Fruit fly (Drosophila melanogaster) whole organism, wandering third instar larva: ENCODE data around the gene Hsc70-1.

Experiments used
- CG32264 ChIP-seq: fragments of 200-800 bp; sonication (Bioruptor generic); optimal IDR thresholded peaks from 2 replicates; lab custom pipeline; 2016; ENCODE audit warnings: missing biosample characterization, missing genetic modification characterization
- CrebA ChIP-seq: fragments of 200-800 bp; sonication (Bioruptor generic); optimal IDR thresholded peaks from 2 replicates; lab custom pipeline; 2016; ENCODE audit warnings: missing biosample characterization, mild to moderate bottlenecking, missing genetic modification characterization, borderline replicate concordance
- Dfd ChIP-seq: fragments of >200 bp; optimal IDR thresholded peaks from 2 replicates; lab custom pipeline; 2017; ENCODE audit warnings: missing biosample characterization, missing genetic modification characterization
- Dif ChIP-seq: fragments of 200-275, 200-300 bp; sonication (Bioruptor generic); optimal IDR thresholded peaks from 2 replicates; lab custom pipeline; 2018; ENCODE audit warnings: missing biosample characterization, missing genetic modification characterization; ENCODE audit not compliant: partially characterized antibody
- HLH106 ChIP-seq: fragments of 200-800 bp; optimal IDR thresholded peaks from 3 replicates; lab custom pipeline; 2019; ENCODE audit warnings: missing biosample characterization, mild to moderate bottlenecking, missing genetic modification characterization, moderate library complexity
- Hnf4 ChIP-seq: fragments of 200-800 bp; sonication (Bioruptor generic); optimal IDR thresholded peaks from 2 replicates; lab custom pipeline; 2016; ENCODE audit warnings: missing biosample characterization, mild to moderate bottlenecking, missing genetic modification characterization
- Hr78 ChIP-seq: fragments of >200 bp; optimal IDR thresholded peaks from 2 replicates; lab custom pipeline; 2017; ENCODE audit warnings: missing biosample characterization, missing genetic modification characterization
- Hr83 ChIP-seq: fragments of 200-300 bp; sonication (Bioruptor generic); optimal IDR thresholded peaks from 2 replicates; lab custom pipeline; 2016; ENCODE audit warnings: missing biosample characterization, mild to moderate bottlenecking, missing genetic modification characterization, moderate library complexity; ENCODE audit not compliant: poor library complexity, severe bottlenecking
- Jra ChIP-seq: sonication (Bioruptor generic); optimal IDR thresholded peaks from 2 replicates; lab custom pipeline; 2016; ENCODE audit warnings: missing biosample characterization, missing genetic modification characterization
- Mio ChIP-seq: sonication (Bioruptor generic); optimal IDR thresholded peaks from 2 replicates; lab custom pipeline; 2016; ENCODE audit warnings: missing biosample characterization, missing genetic modification characterization
- Myc ChIP-seq: fragments of >200 bp; optimal IDR thresholded peaks from 2 replicates; lab custom pipeline; 2017
- N ChIP-seq: fragments of >200 bp; optimal IDR thresholded peaks from 2 replicates; lab custom pipeline; 2018; ENCODE audit warnings: missing biosample characterization, missing external identifiers, missing genetic modification characterization
- OdsH ChIP-seq: fragments of 200-800 bp; sonication (Bioruptor generic); optimal IDR thresholded peaks from 2 replicates; lab custom pipeline; 2016; ENCODE audit warnings: missing biosample characterization, mild to moderate bottlenecking, missing genetic modification characterization
- Rel ChIP-seq, 2 experiments: fragments of 200-800 bp; sonication (Bioruptor generic) in 1 of 2; optimal IDR thresholded peaks; 2 replicates in 1 of 2; 3 replicates in 1 of 2; lab custom pipeline; 2016 to 2019; ENCODE audit warnings: mild to moderate bottlenecking in 2 of 2, missing biosample characterization in 2 of 2, missing genetic modification characterization in 2 of 2, moderate library complexity in 1 of 2
- Sp1 ChIP-seq: fragments of 200-800 bp; sonication (Bioruptor generic); optimal IDR thresholded peaks from 3 replicates; lab custom pipeline; 2019; ENCODE audit warnings: missing biosample characterization, mild to moderate bottlenecking, missing genetic modification characterization, moderate library complexity
- dl ChIP-seq, 2 experiments: fragments of 175-275, 200-275 bp in 1 of 2; fragments of 200-275 bp in 1 of 2; sonication (Bioruptor generic); optimal IDR thresholded peaks; lab custom pipeline; 2018; ENCODE audit warnings: mild to moderate bottlenecking in 2 of 2, missing biosample characterization in 2 of 2, missing genetic modification characterization in 2 of 2, moderate library complexity in 2 of 2; ENCODE audit not compliant: partially characterized antibody in 2 of 2, insufficient read depth in 1 of 2
- dmrt93B ChIP-seq: fragments of 200-800 bp; sonication (Bioruptor generic); optimal IDR thresholded peaks from 2 replicates; lab custom pipeline; 2018; ENCODE audit warnings: missing biosample characterization, mild to moderate bottlenecking, missing genetic modification characterization
- ey ChIP-seq: fragments of 200-800 bp; sonication (Bioruptor generic); optimal IDR thresholded peaks from 2 replicates; lab custom pipeline; 2016; ENCODE audit warnings: missing biosample characterization, missing genetic modification characterization
- foxo ChIP-seq, 2 experiments: fragments of 200-800 bp; sonication (Bioruptor generic); optimal IDR thresholded peaks; 2 replicates in 1 of 2; 3 replicates in 1 of 2; lab custom pipeline; 2016 to 2017; ENCODE audit warnings: missing biosample characterization in 2 of 2, missing genetic modification characterization in 2 of 2
- fru ChIP-seq: fragments of 200-800 bp; sonication (Bioruptor generic); optimal IDR thresholded peaks from 3 replicates; lab custom pipeline; 2016; ENCODE audit warnings: missing biosample characterization, mild to moderate bottlenecking, missing genetic modification characterization
- h ChIP-seq: fragments of 200-800 bp; sonication (Bioruptor generic); optimal IDR thresholded peaks from 3 replicates; lab custom pipeline; 2016; ENCODE audit warnings: missing biosample characterization, mild to moderate bottlenecking, missing genetic modification characterization
- jim ChIP-seq: fragments of 175-275, 200-325 bp; sonication (Bioruptor generic); optimal IDR thresholded peaks from 2 replicates; lab custom pipeline; 2016; ENCODE audit warnings: missing biosample characterization, mild to moderate bottlenecking, missing genetic modification characterization
- lola ChIP-seq: fragments of >200 bp; optimal IDR thresholded peaks from 2 replicates; lab custom pipeline; 2017; ENCODE audit warnings: missing biosample characterization, missing genetic modification characterization
- psq ChIP-seq: fragments of 200-800 bp; sonication (Bioruptor generic); optimal IDR thresholded peaks from 3 replicates; lab custom pipeline; 2017; ENCODE audit warnings: missing biosample characterization, mild to moderate bottlenecking, missing genetic modification characterization, moderate library complexity
- rgr ChIP-seq: fragments of 200-800 bp; sonication (Bioruptor generic); optimal IDR thresholded peaks from 3 replicates; lab custom pipeline; 2016; ENCODE audit warnings: missing biosample characterization, mild to moderate bottlenecking, missing genetic modification characterization
- sage ChIP-seq: fragments of 200-800 bp; sonication (Bioruptor generic); optimal IDR thresholded peaks from 2 replicates; lab custom pipeline; 2016; ENCODE audit warnings: missing biosample characterization, mild to moderate bottlenecking, missing genetic modification characterization
- sv ChIP-seq: fragments of 200-800 bp; sonication (Bioruptor generic); optimal IDR thresholded peaks from 3 replicates; lab custom pipeline; 2016; ENCODE audit warnings: missing biosample characterization, missing genetic modification characterization
- tai ChIP-seq: sonication (Bioruptor generic); optimal IDR thresholded peaks from 2 replicates; lab custom pipeline; 2016; ENCODE audit warnings: missing biosample characterization, missing genetic modification characterization
- usp ChIP-seq: fragments of >200 bp; optimal IDR thresholded peaks from 2 replicates; lab custom pipeline; 2017; ENCODE audit warnings: missing biosample characterization, missing genetic modification characterization
- woc ChIP-seq: sonication (Bioruptor generic); optimal IDR thresholded peaks from 2 replicates; lab custom pipeline; 2016; ENCODE audit warnings: missing biosample characterization, mild to moderate bottlenecking, missing genetic modification characterization

The Hsc70-1 gene

dm6 chr3L:13957212-13957668 lies 16.6 kb upstream of the Hsc70-1 start:
- TF ChIP-seq sv (GFP tag; lab: Kevin White, UChicago) (peak; percentile 39), h (peak; percentile 5), dl (GFP tag; optimal IDR thresholded peaks at IDR 0.05; lab: Kevin White, UChicago; ENCODE audit: insufficient read depth in 1 of 2, partially characterized antibody in 2 of 2) (no peak), OdsH (GFP tag; lab: Kevin White, UChicago) (peak; percentile 14), rgr (GFP tag; lab: Kevin White, UChicago) (peak; percentile 19), foxo (GFP tag; optimal IDR thresholded peaks at IDR 0.05; lab: Kevin White, UChicago) (peak in 1 of 2 experiments; percentile 34), psq (peak; percentile 6), dmrt93B (GFP tag; lab: Kevin White, UChicago) (no peak)

dm6 chr3L:13957789-13958188 lies 16.1 kb upstream of the Hsc70-1 start:
- TF ChIP-seq HLH106 (tag; lab: Kevin White, UChicago) (no peak), CG32264 (GFP tag; lab: Kevin White, UChicago) (no peak), Mio (GFP tag; lab: Kevin White, UChicago) (no peak), Dfd (GFP tag; lab: Kevin White, UChicago) (no peak), rgr (GFP tag; lab: Kevin White, UChicago) (no peak), Myc (no peak), jim (no peak), fru (GFP tag; lab: Kevin White, UChicago) (no peak), usp (GFP tag; lab: Kevin White, UChicago) (no peak), Jra (GFP tag; lab: Kevin White, UChicago) (no peak), psq (no peak), N (GFP tag; lab: Kevin White, UChicago) (no peak), sage (GFP tag; lab: Kevin White, UChicago) (no peak), foxo (GFP tag; optimal IDR thresholded peaks at IDR 0.05; lab: Kevin White, UChicago) (no peak)

dm6 chr3L:13964635-13965501 lies 9.0 kb upstream of the Hsc70-1 start, which contains the start of the genes Meics, Nxf3 and ssp2:
Gene Meics, minus strand, starts transcription at chr3L:13964702.
Gene Nxf3, plus strand, starts transcription at chr3L:13965203.
Gene ssp2, plus strand, starts transcription at chr3L:13965203.
- TF ChIP-seq Rel (GFP tag; optimal IDR thresholded peaks at IDR 0.05; lab: Kevin White, UChicago) (no peak), Rel (tag; optimal IDR thresholded peaks at IDR 0.05; lab: Kevin White, UChicago) (no peak), Hr83 (peak; percentile 91), jim (peak; percentile 69), Dif (no peak), sage (GFP tag; lab: Kevin White, UChicago) (peak; percentile 7), Myc (peak; percentile 21), ey (GFP tag; lab: Kevin White, UChicago) (peak; percentile 20), OdsH (GFP tag; lab: Kevin White, UChicago) (no peak), foxo (GFP tag; optimal IDR thresholded peaks at IDR 0.05; lab: Kevin White, UChicago) (no peak), Hnf4 (GFP tag; lab: Kevin White, UChicago) (no peak), woc (GFP tag; lab: Kevin White, UChicago) (peak; percentile 35), dmrt93B (GFP tag; lab: Kevin White, UChicago) (peak; percentile 14), Jra (GFP tag; lab: Kevin White, UChicago) (peak; percentile 48), h (no peak), Sp1 (GFP tag; lab: Kevin White, UChicago) (no peak), CrebA (GFP tag; lab: Kevin White, UChicago) (no peak), Hr78 (GFP tag; lab: Kevin White, UChicago) (no peak), HLH106 (tag; lab: Kevin White, UChicago) (no peak)

dm6 chr3L:13965502-13965843 lies 8.4 kb upstream of the Hsc70-1 start:
- no peak for TF ChIP-seq rgr (GFP tag; lab: Kevin White, UChicago)
- no peak for TF ChIP-seq dl (GFP tag; optimal IDR thresholded peaks at IDR 0.05; lab: Kevin White, UChicago; ENCODE audit: insufficient read depth in 1 of 2, partially characterized antibody in 2 of 2)
- no peak for TF ChIP-seq HLH106 (tag; lab: Kevin White, UChicago)
- no peak for TF ChIP-seq tai (GFP tag; lab: Kevin White, UChicago)
- no peak for TF ChIP-seq CrebA (GFP tag; lab: Kevin White, UChicago)
- TF ChIP-seq Jra (GFP tag; lab: Kevin White, UChicago), result no peak
- no peak for TF ChIP-seq OdsH (GFP tag; lab: Kevin White, UChicago)
- no peak for TF ChIP-seq lola (GFP tag; lab: Kevin White, UChicago)
- TF ChIP-seq Sp1 (GFP tag; lab: Kevin White, UChicago), result no peak
- no peak for TF ChIP-seq jim
- TF ChIP-seq usp (GFP tag; lab: Kevin White, UChicago), result no peak
